Fruit fly (Drosophila melanogaster): ENCODE measurements around the gene CG5421.

Gene CG5421

DNA sequence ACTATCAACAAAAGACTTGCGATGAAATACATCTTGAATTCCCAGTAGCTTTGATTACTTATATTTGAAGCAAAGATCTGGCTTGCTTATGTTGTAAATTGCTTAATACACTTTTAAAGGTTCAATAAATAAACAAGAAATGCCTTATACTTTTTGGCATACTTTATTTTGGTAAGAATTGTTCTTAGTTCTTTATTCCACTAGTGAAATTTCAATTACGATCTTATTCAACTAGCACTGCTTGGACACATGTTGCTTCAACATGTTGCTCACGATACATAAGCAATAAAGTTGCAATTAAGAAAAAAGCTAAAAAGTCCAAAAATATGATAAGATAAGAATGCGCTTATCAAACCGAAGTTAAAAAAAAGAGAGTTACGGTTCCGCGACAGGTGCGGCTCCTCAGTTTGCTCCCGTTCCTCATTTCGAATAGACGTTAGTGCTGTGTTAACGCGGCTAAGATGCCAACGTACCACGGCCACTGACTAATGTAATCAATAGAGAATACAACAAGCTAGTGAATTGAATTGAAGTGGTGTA lies at the start of gene CG5421, which contains the start of gene Oatp33Eb:
CG5421 (minus strand) TSS at position 51 of the 540 bp plus-strand sequence.
Oatp33Eb (plus strand) TSS at position 403 of the 540 bp plus-strand sequence.
- TF ChIP-seq EcR (GFP tag; optimal IDR thresholded peaks at IDR 0.05) (no peak), pan (optimal IDR thresholded peaks at IDR 0.05) (no peak), psq (optimal IDR thresholded peaks at IDR 0.05) (no peak), usp (GFP tag; optimal IDR thresholded peaks at IDR 0.05) (no peak), CG8478 (optimal IDR thresholded peaks at IDR 0.05) (no peak), Dll (optimal IDR thresholded peaks at IDR 0.05) (no peak)

dm6 chr2L:12495196-12495595 lies 47.3 kb upstream of the CG5421 start:
- TF ChIP-seq Dll (optimal IDR thresholded peaks at IDR 0.05) (no peak), EcR (GFP tag; optimal IDR thresholded peaks at IDR 0.05) (no peak), pan (optimal IDR thresholded peaks at IDR 0.05) (no peak), psq (optimal IDR thresholded peaks at IDR 0.05) (no peak), usp (GFP tag; optimal IDR thresholded peaks at IDR 0.05) (no peak), CG8478 (optimal IDR thresholded peaks at IDR 0.05) (no peak)

- TF ChIP-seq usp (GFP tag; optimal IDR thresholded peaks at IDR 0.05) (no peak), psq (optimal IDR thresholded peaks at IDR 0.05) (no peak), pan (optimal IDR thresholded peaks at IDR 0.05) (no peak), Dll (optimal IDR thresholded peaks at IDR 0.05) (no peak), EcR (GFP tag; optimal IDR thresholded peaks at IDR 0.05) (no peak), CG8478 (optimal IDR thresholded peaks at IDR 0.05) (no peak)
These were observed 45.9 kb upstream of the CG5421 start for dm6 chr2L:12493771-12494317.

- TF ChIP-seq usp (GFP tag; optimal IDR thresholded peaks at IDR 0.05) (no peak), EcR (GFP tag; optimal IDR thresholded peaks at IDR 0.05) (no peak), psq (optimal IDR thresholded peaks at IDR 0.05) (no peak), CG8478 (optimal IDR thresholded peaks at IDR 0.05) (no peak), pan (optimal IDR thresholded peaks at IDR 0.05) (no peak), Dll (optimal IDR thresholded peaks at IDR 0.05) (no peak)
These were observed 45.3 kb upstream of the CG5421 start for dm6 chr2L:12493101-12493770.

DNA sequence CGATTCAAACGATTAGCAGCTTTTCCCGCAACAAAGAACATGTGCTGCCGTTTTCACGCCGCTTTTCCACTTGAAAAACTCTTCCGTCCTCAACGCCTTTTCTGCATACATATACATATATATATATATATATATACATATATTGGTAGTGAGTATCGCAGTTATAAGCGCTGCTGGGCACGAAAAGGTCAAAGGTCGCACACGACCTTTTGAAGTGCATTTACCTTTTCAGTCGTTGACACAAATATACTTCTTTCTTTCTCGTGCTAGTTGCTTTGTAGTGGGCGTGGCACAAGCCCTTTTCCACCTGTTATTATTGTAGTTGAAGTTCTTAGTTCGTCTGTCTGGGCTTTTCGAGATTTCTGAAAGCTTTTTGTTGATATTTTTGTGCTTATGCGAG lies 41.5 kb upstream of the CG5421 start:
- TF ChIP-seq EcR (GFP tag; optimal IDR thresholded peaks at IDR 0.05) (no peak), psq (optimal IDR thresholded peaks at IDR 0.05) (no peak), usp (GFP tag; optimal IDR thresholded peaks at IDR 0.05) (no peak)

DNA sequence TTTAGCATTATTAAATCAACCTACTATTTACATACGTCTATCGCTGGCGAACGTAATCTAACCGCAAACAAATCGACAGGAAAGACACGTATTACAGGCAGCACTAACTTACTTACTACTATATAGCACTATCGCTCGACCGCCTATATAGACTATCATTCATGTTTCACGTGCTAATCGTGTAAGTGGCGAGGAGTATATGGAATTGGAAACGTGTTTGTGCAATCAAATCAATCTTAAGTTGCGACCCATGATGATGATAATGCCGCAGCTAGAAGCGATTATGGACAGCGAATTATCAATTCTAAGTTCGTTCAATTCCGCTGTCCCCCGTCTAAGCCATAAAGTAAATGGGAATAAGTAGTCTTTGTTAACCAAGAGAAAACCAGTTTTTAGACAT lies 39.9 kb upstream of the CG5421 start:
- no peak for TF ChIP-seq pan (optimal IDR thresholded peaks at IDR 0.05)
- TF ChIP-seq CG8478 (optimal IDR thresholded peaks at IDR 0.05) = no peak
- TF ChIP-seq psq (optimal IDR thresholded peaks at IDR 0.05) = no peak
- TF ChIP-seq EcR (GFP tag; optimal IDR thresholded peaks at IDR 0.05) = no peak
- no peak for TF ChIP-seq Dll (optimal IDR thresholded peaks at IDR 0.05)
- TF ChIP-seq usp (GFP tag; optimal IDR thresholded peaks at IDR 0.05) = no peak

dm6 chr2L:12487311-12487710 lies 39.4 kb upstream of the CG5421 start:
- TF ChIP-seq psq (optimal IDR thresholded peaks at IDR 0.05) (no peak), CG8478 (optimal IDR thresholded peaks at IDR 0.05) (no peak), usp (GFP tag; optimal IDR thresholded peaks at IDR 0.05) (no peak), Dll (optimal IDR thresholded peaks at IDR 0.05) (no peak), pan (optimal IDR thresholded peaks at IDR 0.05) (no peak), EcR (GFP tag; optimal IDR thresholded peaks at IDR 0.05) (no peak)

DNA sequence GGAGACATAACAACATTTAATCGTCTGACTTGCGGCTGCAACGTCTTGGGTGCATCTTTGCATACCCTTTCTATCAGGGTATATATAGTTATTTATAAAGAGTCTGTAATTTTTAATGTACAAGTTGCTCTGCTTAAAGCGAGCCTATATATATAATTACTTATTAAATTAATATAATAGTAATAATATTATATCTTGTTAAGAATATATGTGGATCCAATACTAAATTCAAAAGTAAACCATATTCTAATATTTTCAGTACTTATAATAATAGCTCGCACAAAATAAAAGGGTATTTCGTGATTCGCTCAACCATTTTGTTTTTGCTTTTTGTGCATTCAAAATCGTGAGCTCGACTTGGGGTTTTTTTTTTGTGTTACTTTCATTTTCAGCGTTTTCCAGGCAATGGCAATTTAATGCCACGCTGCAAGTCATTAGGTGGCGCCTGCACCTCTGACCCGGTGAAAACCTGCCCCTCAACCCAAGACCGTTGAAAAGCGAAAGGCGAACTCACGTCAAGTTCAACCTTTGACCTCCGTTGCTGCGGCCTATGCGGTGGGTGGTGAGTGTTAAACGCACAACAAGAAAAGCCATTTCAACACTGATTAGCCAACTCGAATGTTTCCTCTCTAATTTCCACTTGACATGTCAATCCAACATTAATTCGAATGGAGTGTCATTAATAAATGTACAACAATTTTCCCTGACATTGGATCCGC lies 38.1 kb upstream of the CG5421 start:
- TF ChIP-seq psq (optimal IDR thresholded peaks at IDR 0.05) (no peak), usp (GFP tag; optimal IDR thresholded peaks at IDR 0.05) (no peak)

- TF ChIP-seq usp (GFP tag; optimal IDR thresholded peaks at IDR 0.05) (no peak), pan (optimal IDR thresholded peaks at IDR 0.05) (no peak), EcR (GFP tag; optimal IDR thresholded peaks at IDR 0.05) (no peak), Dll (optimal IDR thresholded peaks at IDR 0.05) (no peak)
These were observed 36.1 kb upstream of the CG5421 start for dm6 chr2L:12483866-12484554.

DNA sequence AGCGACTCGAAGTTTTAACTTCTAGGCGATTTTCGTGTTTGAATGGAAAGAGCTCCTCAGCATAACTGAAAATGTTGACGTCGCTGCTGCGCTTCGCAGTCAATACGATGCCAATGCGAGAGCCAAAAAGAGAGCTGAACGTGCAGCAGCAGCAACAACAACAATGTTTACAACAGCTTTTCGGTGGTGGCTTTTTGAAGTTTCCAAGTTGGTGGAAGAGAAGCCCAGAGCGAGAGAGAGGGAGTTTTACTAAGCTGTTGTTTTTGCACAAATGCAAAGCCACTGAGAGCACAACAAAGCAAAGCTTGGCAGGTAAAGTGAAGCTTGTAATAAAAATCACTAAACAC lies 35.6 kb upstream of the CG5421 start:
- TF ChIP-seq EcR (GFP tag; optimal IDR thresholded peaks at IDR 0.05) (no peak), psq (optimal IDR thresholded peaks at IDR 0.05) (no peak), CG8478 (optimal IDR thresholded peaks at IDR 0.05) (no peak), pan (optimal IDR thresholded peaks at IDR 0.05) (no peak), usp (GFP tag; optimal IDR thresholded peaks at IDR 0.05) (no peak), Dll (optimal IDR thresholded peaks at IDR 0.05) (no peak)

- TF ChIP-seq CG8478 (optimal IDR thresholded peaks at IDR 0.05) (no peak), usp (GFP tag; optimal IDR thresholded peaks at IDR 0.05) (no peak), EcR (GFP tag; optimal IDR thresholded peaks at IDR 0.05) (no peak), Dll (optimal IDR thresholded peaks at IDR 0.05) (no peak), psq (optimal IDR thresholded peaks at IDR 0.05) (no peak), pan (optimal IDR thresholded peaks at IDR 0.05) (no peak)
These were observed 34.9 kb upstream of the CG5421 start for dm6 chr2L:12482723-12483342.
